Fruit fly (Drosophila melanogaster) whole organism, wandering third instar larva: ENCODE results near the gene Acp95EF.

Experiments
- Abd-B ChIP-seq: fragments of >200 bp; optimal IDR thresholded peaks from 2 replicates; lab custom pipeline; 2017; ENCODE audit warnings: missing biosample characterization, missing genetic modification characterization
- CrebA ChIP-seq: fragments of 200-800 bp; sonication (Bioruptor generic); optimal IDR thresholded peaks from 2 replicates; lab custom pipeline; 2016; ENCODE audit warnings: missing biosample characterization, mild to moderate bottlenecking, missing genetic modification characterization, borderline replicate concordance
- Dfd ChIP-seq: fragments of >200 bp; optimal IDR thresholded peaks from 2 replicates; lab custom pipeline; 2017; ENCODE audit warnings: missing biosample characterization, missing genetic modification characterization
- Mio ChIP-seq: sonication (Bioruptor generic); optimal IDR thresholded peaks from 2 replicates; lab custom pipeline; 2016; ENCODE audit warnings: missing biosample characterization, missing genetic modification characterization
- OdsH ChIP-seq: fragments of 200-800 bp; sonication (Bioruptor generic); optimal IDR thresholded peaks from 2 replicates; lab custom pipeline; 2016; ENCODE audit warnings: missing biosample characterization, mild to moderate bottlenecking, missing genetic modification characterization
- ey ChIP-seq: fragments of 200-800 bp; sonication (Bioruptor generic); optimal IDR thresholded peaks from 2 replicates; lab custom pipeline; 2016; ENCODE audit warnings: missing biosample characterization, missing genetic modification characterization
- fru ChIP-seq: fragments of 200-800 bp; sonication (Bioruptor generic); optimal IDR thresholded peaks from 3 replicates; lab custom pipeline; 2016; ENCODE audit warnings: missing biosample characterization, mild to moderate bottlenecking, missing genetic modification characterization
- lola ChIP-seq: fragments of >200 bp; optimal IDR thresholded peaks from 2 replicates; lab custom pipeline; 2017; ENCODE audit warnings: missing biosample characterization, missing genetic modification characterization
- pan ChIP-seq: fragments of >200 bp; optimal IDR thresholded peaks from 2 replicates; lab custom pipeline; 2017
- psq ChIP-seq: fragments of 200-800 bp; sonication (Bioruptor generic); optimal IDR thresholded peaks from 3 replicates; lab custom pipeline; 2017; ENCODE audit warnings: missing biosample characterization, mild to moderate bottlenecking, missing genetic modification characterization, moderate library complexity
- woc ChIP-seq: sonication (Bioruptor generic); optimal IDR thresholded peaks from 2 replicates; lab custom pipeline; 2016; ENCODE audit warnings: missing biosample characterization, mild to moderate bottlenecking, missing genetic modification characterization

- no peak for TF ChIP-seq lola (GFP tag; lab: Kevin White, UChicago)
- TF ChIP-seq CrebA (GFP tag; lab: Kevin White, UChicago) = no peak
- no peak for TF ChIP-seq psq (GFP tag; lab: Kevin White, UChicago)
- TF ChIP-seq Dfd = no peak
- TF ChIP-seq pan (lab: Kevin White, UChicago) = no peak
- TF ChIP-seq OdsH (GFP tag; lab: Kevin White, UChicago) = no peak
- no peak for TF ChIP-seq ey (GFP tag; lab: Kevin White, UChicago)
- no peak for TF ChIP-seq woc (GFP tag; lab: Kevin White, UChicago)
- TF ChIP-seq Abd-B (GFP tag; lab: Kevin White, UChicago) = no peak
- no peak for TF ChIP-seq Mio (GFP tag; lab: Kevin White, UChicago)
- no peak for TF ChIP-seq fru (GFP tag; lab: Kevin White, UChicago)
These were observed 38.9 kb downstream of the Acp95EF start for dm6 chr3R:24267580-24268202.
